Fruit fly (Drosophila melanogaster) whole organism, pupa: ENCODE measurements around the gene CycH.

ENCODE experiments used
- CG10348 ChIP-seq: fragments of 200-800 bp; sonication (Bioruptor generic); IDR thresholded peaks from 2 replicates; pipeline ENCODE4 v1.3.6; 2022; ENCODE audit warnings: missing biosample characterization, missing genetic modification characterization
- CG12605 ChIP-seq: fragments of 200-800 bp; sonication (Bioruptor generic); IDR thresholded peaks from 2 replicates; pipeline ENCODE4 v1.3.6; 2022; ENCODE audit warnings: missing biosample characterization, missing genetic modification characterization
- CG13204 ChIP-seq: fragments of 200-800 bp; sonication (Bioruptor generic); optimal IDR thresholded peaks from 2 replicates; lab custom pipeline; 2018; ENCODE audit warnings: missing biosample characterization, mild to moderate bottlenecking, missing genetic modification characterization, moderate library complexity
- CG15710 ChIP-seq: fragments of 200-800 bp; sonication (Bioruptor generic); optimal IDR thresholded peaks from 2 replicates; lab custom pipeline; 2018; ENCODE audit warnings: missing biosample characterization, mild to moderate bottlenecking, missing genetic modification characterization, moderate library complexity
- D1 ChIP-seq: fragments of 200-800 bp; sonication (Bioruptor generic); optimal IDR thresholded peaks from 2 replicates; lab custom pipeline; 2018; ENCODE audit warnings: missing biosample characterization, mild to moderate bottlenecking, missing genetic modification characterization, moderate library complexity
- EcR ChIP-seq: fragments of 200-800 bp; sonication (Bioruptor generic); optimal IDR thresholded peaks from 3 replicates; lab custom pipeline; 2019; ENCODE audit warnings: missing biosample characterization, missing genetic modification characterization, mild to moderate bottlenecking, moderate library complexity, missing genetic modification reagents
- Snoo ChIP-seq: fragments of 200-800 bp; sonication (Bioruptor generic); optimal IDR thresholded peaks from 3 replicates; lab custom pipeline; 2017; ENCODE audit warnings: missing biosample characterization, mild to moderate bottlenecking, missing genetic modification characterization, inconsistent platforms
- gl ChIP-seq: fragments of 200-800 bp; sonication (Bioruptor generic); optimal IDR thresholded peaks from 2 replicates; lab custom pipeline; 2018; ENCODE audit warnings: missing biosample characterization, mild to moderate bottlenecking, missing genetic modification characterization

DNA sequence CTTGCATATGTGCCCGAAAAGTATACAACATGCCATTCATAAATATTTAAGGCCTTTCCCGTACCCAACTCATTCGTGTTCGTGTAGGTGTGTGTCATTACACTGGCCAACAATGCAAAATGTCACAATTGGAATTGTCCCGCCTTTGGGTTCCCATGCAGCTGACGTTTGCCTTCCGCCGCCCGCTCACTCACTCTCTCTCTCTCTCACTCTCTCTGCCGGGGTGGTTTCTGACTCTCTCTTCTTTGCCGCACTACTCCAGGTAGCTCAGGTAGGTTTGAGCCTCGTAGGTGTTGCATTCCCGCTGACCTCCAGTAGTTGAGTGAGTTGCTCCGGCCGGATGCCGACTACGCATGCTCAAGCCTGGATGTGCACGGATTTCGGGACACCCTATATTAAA is 21.5 kb downstream of the CycH start:
- TF ChIP-seq CG15710 (no peak), D1 (no peak), Snoo (tag; lab: Kevin White, UChicago) (no peak), CG13204 (GFP tag; lab: Kevin White, UChicago) (peak; percentile 68), CG12605 (GFP tag; lab: Robert Waterston, UW) (no peak), gl (tag; lab: Kevin White, UChicago) (no peak), EcR (GFP tag; lab: Kevin White, UChicago) (no peak), CG10348 (GFP tag; lab: Robert Waterston, UW) (no peak)
